Fruit fly (Drosophila melanogaster) whole organism, embryonic: ENCODE results near the gene ppk17.

Experiments
- Asciz ChIP-seq: fragments of 200-800 bp; sonication (Bioruptor generic); optimal IDR thresholded peaks from 2 replicates; lab custom pipeline; 2017; ENCODE audit warnings: missing biosample characterization, mild to moderate bottlenecking, missing genetic modification characterization, missing genetic modification reagents
- Atf-2 ChIP-seq: fragments of 200-800 bp; sonication (Bioruptor generic); optimal IDR thresholded peaks from 2 replicates; lab custom pipeline; 2016; ENCODE audit warnings: missing biosample characterization, missing genetic modification characterization
- CG10209 ChIP-seq: fragments of 200-800 bp; sonication (Bioruptor generic); optimal IDR thresholded peaks from 3 replicates; lab custom pipeline; 2017; ENCODE audit warnings: missing biosample characterization, mild to moderate bottlenecking, missing genetic modification characterization, missing genetic modification reagents
- CG11504 ChIP-seq: fragments of 200-800 bp; sonication (Bioruptor generic); optimal IDR thresholded peaks from 3 replicates; lab custom pipeline; 2019; ENCODE audit warnings: missing biosample characterization, mild to moderate bottlenecking, missing genetic modification characterization, moderate library complexity
- CG12104 ChIP-seq: fragments of 200-800 bp; sonication (Bioruptor generic); optimal IDR thresholded peaks from 3 replicates; lab custom pipeline; 2016; ENCODE audit warnings: missing biosample characterization, missing genetic modification characterization
- CG12299 ChIP-seq: fragments of 200-800 bp; sonication (Bioruptor generic); optimal IDR thresholded peaks from 2 replicates; lab custom pipeline; 2018; ENCODE audit warnings: missing biosample characterization, mild to moderate bottlenecking, missing genetic modification characterization
- CG12391 ChIP-seq: fragments of 200-800 bp; sonication (Bioruptor generic); optimal IDR thresholded peaks from 3 replicates; lab custom pipeline; 2018; ENCODE audit warnings: missing biosample characterization, mild to moderate bottlenecking, missing genetic modification characterization, moderate library complexity
- CG13775 ChIP-seq: fragments of 200-800 bp; sonication (Bioruptor generic); optimal IDR thresholded peaks from 3 replicates; lab custom pipeline; 2017; ENCODE audit warnings: missing biosample characterization, mild to moderate bottlenecking, missing genetic modification characterization
- CG14441 ChIP-seq: fragments of 200-800 bp; sonication (Bioruptor generic); IDR thresholded peaks from 2 replicates; pipeline ENCODE4 v1.3.6; 2022; ENCODE audit warnings: missing biosample characterization, missing genetic modification characterization
- CG14860 ChIP-seq: fragments of 200-800 bp; sonication (Bioruptor generic); IDR thresholded peaks from 3 replicates; pipeline ENCODE4 v1.3.6; 2022; ENCODE audit warnings: missing biosample characterization, missing genetic modification characterization; ENCODE audit not compliant: partially characterized antibody
- CG14965 ChIP-seq: fragments of 200-800 bp; sonication (Bioruptor generic); optimal IDR thresholded peaks from 2 replicates; lab custom pipeline; 2016; ENCODE audit warnings: missing biosample characterization, missing genetic modification characterization, borderline replicate concordance
- CG16815 ChIP-seq: fragments of 200-800 bp; sonication (Bioruptor generic); optimal IDR thresholded peaks from 3 replicates; lab custom pipeline; 2017; ENCODE audit warnings: missing biosample characterization, mild to moderate bottlenecking, missing genetic modification characterization
- CG17186 ChIP-seq: fragments of 200-800 bp; sonication (Bioruptor generic); optimal IDR thresholded peaks from 3 replicates; lab custom pipeline; 2017; ENCODE audit warnings: missing biosample characterization, missing genetic modification reagents, missing genetic modification characterization
- CG30403 ChIP-seq: fragments of 200-800 bp; sonication (Bioruptor generic); optimal IDR thresholded peaks from 3 replicates; lab custom pipeline; 2016; ENCODE audit warnings: missing biosample characterization, missing genetic modification characterization
- CG30431 ChIP-seq: fragments of 200-800 bp; sonication (Bioruptor generic); optimal IDR thresholded peaks from 2 replicates; lab custom pipeline; 2017; ENCODE audit warnings: missing biosample characterization, missing genetic modification characterization
- CG31388 ChIP-seq: fragments of 200-800 bp; sonication (Bioruptor generic); optimal IDR thresholded peaks from 2 replicates; lab custom pipeline; 2016; ENCODE audit warnings: missing biosample characterization, missing genetic modification characterization
- CG32772 ChIP-seq: fragments of 200-800 bp; sonication (Bioruptor generic); IDR thresholded peaks from 2 replicates; pipeline ENCODE4 v1.3.6; 2022; ENCODE audit warnings: missing biosample characterization, missing genetic modification characterization
- CG4328 ChIP-seq: fragments of 200-800 bp; sonication (Bioruptor generic); optimal IDR thresholded peaks from 3 replicates; lab custom pipeline; 2017; ENCODE audit warnings: missing biosample characterization, missing genetic modification reagents, missing genetic modification characterization
- CG4820 ChIP-seq: fragments of 200-800 bp; sonication (Bioruptor generic); optimal IDR thresholded peaks from 3 replicates; lab custom pipeline; 2016; ENCODE audit warnings: missing biosample characterization, missing genetic modification characterization
- CG5245 ChIP-seq: fragments of 200-800 bp; sonication (Bioruptor generic); optimal IDR thresholded peaks from 3 replicates; lab custom pipeline; 2016; ENCODE audit warnings: missing biosample characterization, missing genetic modification characterization
- CG7928 ChIP-seq: fragments of 200-800 bp; sonication (Bioruptor generic); optimal IDR thresholded peaks from 2 replicates; lab custom pipeline; 2017; ENCODE audit warnings: missing biosample characterization, mild to moderate bottlenecking, missing genetic modification characterization
- CG8281 ChIP-seq: fragments of 200-800 bp; sonication (Bioruptor generic); optimal IDR thresholded peaks from 2 replicates; lab custom pipeline; 2018; ENCODE audit warnings: missing biosample characterization, mild to moderate bottlenecking, missing genetic modification characterization, moderate library complexity
- CG9817 ChIP-seq: fragments of 200-800 bp; sonication (Bioruptor generic); optimal IDR thresholded peaks from 2 replicates; lab custom pipeline; 2018; ENCODE audit warnings: missing biosample characterization, mild to moderate bottlenecking, missing genetic modification characterization, moderate library complexity
- Fer3 ChIP-seq: fragments of 200-800 bp; sonication (Bioruptor generic); optimal IDR thresholded peaks from 2 replicates; lab custom pipeline; 2018; ENCODE audit warnings: missing biosample characterization, mild to moderate bottlenecking, missing genetic modification characterization, moderate library complexity
- Sin3A ChIP-seq: fragments of >200 bp; optimal IDR thresholded peaks from 2 replicates; lab custom pipeline; 2018
- Sry-δ ChIP-seq: fragments of 200-800 bp; sonication (Bioruptor generic); optimal IDR thresholded peaks from 2 replicates; lab custom pipeline; 2016; ENCODE audit warnings: missing biosample characterization, missing genetic modification characterization
- TFAM ChIP-seq: fragments of 200-800 bp; sonication (Bioruptor generic); optimal IDR thresholded peaks from 2 replicates; lab custom pipeline; 2017; ENCODE audit warnings: missing biosample characterization, missing genetic modification characterization, inconsistent platforms
- ab ChIP-seq: fragments of 200-800 bp; sonication (Bioruptor generic); optimal IDR thresholded peaks from 2 replicates; lab custom pipeline; 2016; ENCODE audit warnings: missing biosample characterization, missing genetic modification characterization
- ac ChIP-seq: fragments of 200-800 bp; sonication (Bioruptor generic); optimal IDR thresholded peaks from 3 replicates; lab custom pipeline; 2017; ENCODE audit warnings: missing biosample characterization, mild to moderate bottlenecking, missing genetic modification characterization
- aop ChIP-seq: fragments of 200-800 bp; sonication (Bioruptor generic); IDR thresholded peaks from 2 replicates; pipeline ENCODE4 v1.3.6; 2022; ENCODE audit warnings: missing biosample characterization, missing genetic modification characterization
- bcd ChIP-seq: fragments of 200-800 bp; sonication (Bioruptor generic); optimal IDR thresholded peaks from 2 replicates; lab custom pipeline; 2017; ENCODE audit warnings: missing biosample characterization, mild to moderate bottlenecking, missing genetic modification characterization
- chn ChIP-seq: fragments of 200-800 bp; sonication (Bioruptor generic); optimal IDR thresholded peaks from 2 replicates; lab custom pipeline; 2016; ENCODE audit warnings: missing biosample characterization, missing genetic modification characterization
- dati ChIP-seq: fragments of 200-800 bp; sonication (Bioruptor generic); IDR thresholded peaks from 2 replicates; pipeline ENCODE4 v1.3.6; 2022; ENCODE audit warnings: missing biosample characterization, missing genetic modification characterization
- dm ChIP-seq: fragments of 200-800 bp; sonication (Bioruptor generic); optimal IDR thresholded peaks from 3 replicates; lab custom pipeline; 2016; ENCODE audit warnings: missing biosample characterization, missing genetic modification characterization
- dpn ChIP-seq, 2 experiments: fragments of 200-800 bp; sonication (Bioruptor generic); optimal IDR thresholded peaks; 3 replicates each; lab custom pipeline; 2016; ENCODE audit warnings: missing biosample characterization in 2 of 2, missing genetic modification characterization in 2 of 2
- esg ChIP-seq: fragments of 200-800 bp; sonication (Bioruptor generic); conservative IDR thresholded peaks from 2 replicates; pipeline ENCODE4 v1.3.6; 2022; ENCODE audit warnings: missing biosample characterization, missing genetic modification characterization
- fru ChIP-seq: fragments of >200 bp; optimal IDR thresholded peaks from 2 replicates; lab custom pipeline; 2017
- grn ChIP-seq: fragments of 200-800 bp; sonication (Bioruptor generic); optimal IDR thresholded peaks from 3 replicates; lab custom pipeline; 2017; ENCODE audit warnings: missing biosample characterization, missing genetic modification characterization
- gsb-n ChIP-seq: fragments of 200-800 bp; sonication (Bioruptor generic); optimal IDR thresholded peaks from 3 replicates; lab custom pipeline; 2018; ENCODE audit warnings: missing biosample characterization, mild to moderate bottlenecking, missing genetic modification characterization
- ham ChIP-seq: fragments of 200-800 bp; sonication (Bioruptor generic); IDR thresholded peaks from 2 replicates; pipeline ENCODE4 v1.3.6; 2022; ENCODE audit warnings: missing biosample characterization, missing genetic modification characterization
- hb ChIP-seq: fragments of 200-800 bp; sonication (Bioruptor generic); IDR thresholded peaks from 3 replicates; pipeline ENCODE4 v1.3.6; 2022; ENCODE audit warnings: missing biosample characterization, missing genetic modification characterization; ENCODE audit not compliant: partially characterized antibody
- hbn ChIP-seq: fragments of 200-800 bp; sonication (Bioruptor generic); IDR thresholded peaks from 2 replicates; pipeline ENCODE4 v1.3.6; 2022; ENCODE audit warnings: missing biosample characterization, missing genetic modification characterization; ENCODE audit not compliant: partially characterized antibody
- hth ChIP-seq: fragments of >200 bp; optimal IDR thresholded peaks from 2 replicates; lab custom pipeline; 2017; ENCODE audit warnings: inconsistent platforms
- nerfin-1 ChIP-seq: fragments of 200-800 bp; sonication (Bioruptor generic); optimal IDR thresholded peaks from 3 replicates; lab custom pipeline; 2019; ENCODE audit warnings: missing biosample characterization, mild to moderate bottlenecking, missing genetic modification characterization, moderate library complexity
- org-1 ChIP-seq: fragments of 200-800 bp; sonication (Bioruptor generic); optimal IDR thresholded peaks from 2 replicates; lab custom pipeline; 2017; ENCODE audit warnings: missing biosample characterization, missing genetic modification characterization
- schlank ChIP-seq: fragments of 200-800 bp; sonication (Bioruptor generic); optimal IDR thresholded peaks from 2 replicates; lab custom pipeline; 2018; ENCODE audit warnings: missing biosample characterization, mild to moderate bottlenecking, missing genetic modification characterization
- shn ChIP-seq: fragments of 200-800 bp; sonication (Bioruptor generic); optimal IDR thresholded peaks from 3 replicates; lab custom pipeline; 2016; ENCODE audit warnings: missing biosample characterization, missing genetic modification characterization
- sna ChIP-seq: fragments of 200-800 bp; sonication (Bioruptor generic); IDR thresholded peaks from 2 replicates; pipeline ENCODE4 v1.3.6; 2022; ENCODE audit warnings: missing biosample characterization, missing genetic modification characterization; ENCODE audit not compliant: partially characterized antibody
- so ChIP-seq: fragments of 200-800 bp; sonication (Bioruptor generic); IDR thresholded peaks from 3 replicates; pipeline ENCODE4 v1.3.6; 2022; ENCODE audit warnings: missing biosample characterization, missing genetic modification characterization
- stc ChIP-seq: fragments of 200-800 bp; sonication (Bioruptor generic); IDR thresholded peaks from 2 replicates; pipeline ENCODE4 v1.3.6; 2022; ENCODE audit warnings: missing biosample characterization, missing genetic modification characterization
- tgo ChIP-seq: fragments of 200-800 bp; sonication (Bioruptor generic); IDR thresholded peaks from 3 replicates; pipeline ENCODE4 v1.3.6; 2022; ENCODE audit warnings: missing biosample characterization, missing genetic modification characterization
- twi ChIP-seq: fragments of 200-800 bp; optimal IDR thresholded peaks from 2 replicates; lab custom pipeline; 2019; ENCODE audit warnings: missing biosample characterization, mild to moderate bottlenecking, missing genetic modification characterization, moderate library complexity
- vfl ChIP-seq: fragments of 200-800 bp; sonication (Bioruptor generic); optimal IDR thresholded peaks from 2 replicates; lab custom pipeline; 2016; ENCODE audit warnings: missing biosample characterization, missing genetic modification characterization

The ppk17 gene

DNA sequence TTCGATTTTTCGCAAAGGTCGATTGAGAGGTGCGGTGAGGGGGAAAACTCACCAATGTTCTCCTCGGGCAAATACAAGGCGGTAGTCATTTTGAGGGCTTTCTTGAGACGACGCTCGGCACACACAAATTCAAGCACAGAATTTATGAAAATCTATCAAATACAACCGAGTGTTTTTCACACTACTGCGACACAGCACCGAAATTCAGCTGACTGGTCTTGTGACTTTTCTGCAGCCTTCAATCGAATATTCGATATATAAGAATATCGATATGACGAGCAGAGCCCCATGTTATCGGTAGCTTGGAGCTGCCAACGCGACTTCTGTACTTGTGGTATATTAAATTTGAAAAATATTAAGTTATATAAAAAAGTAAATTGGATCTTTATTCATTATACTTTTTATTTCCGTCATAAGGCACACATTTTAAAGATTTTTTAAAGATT, 32.8 kb downstream of the ppk17 start, which contains the start of gene VhaSFD (continued):
- TF ChIP-seq esg (GFP tag; lab: Robert Waterston, UW), result no peak
- no peak for TF ChIP-seq chn
- TF ChIP-seq shn (GFP tag; lab: Kevin White, UChicago), result no peak
- TF ChIP-seq bcd (GFP tag; lab: Kevin White, UChicago), result no peak
- TF ChIP-seq CG8281 (tag; lab: Kevin White, UChicago), result no peak
- no peak for TF ChIP-seq dpn (GFP tag; optimal IDR thresholded peaks at IDR 0.05; lab: Kevin White, UChicago)
- no peak for TF ChIP-seq tgo (GFP tag; lab: Robert Waterston, UW)
- no peak for TF ChIP-seq CG10209 (GFP tag; lab: Kevin White, UChicago)
- no peak for TF ChIP-seq schlank
- TF ChIP-seq ac (GFP tag; lab: Kevin White, UChicago), result no peak
- TF ChIP-seq hth (lab: Kevin White, UChicago), result no peak
- no peak for TF ChIP-seq CG14441 (GFP tag; lab: Robert Waterston, UW)
- no peak for TF ChIP-seq CG16815 (GFP tag; lab: Kevin White, UChicago)
- TF ChIP-seq org-1, result no peak
- no peak for TF ChIP-seq gsb-n (tag; lab: Kevin White, UChicago)
- TF ChIP-seq CG30431, result no peak
- TF ChIP-seq Atf-2 (GFP tag; lab: Kevin White, UChicago), result no peak
- no peak for TF ChIP-seq twi (tag; lab: Kevin White, UChicago)
- TF ChIP-seq CG17186 (GFP tag; lab: Kevin White, UChicago), result no peak
- TF ChIP-seq Asciz, result no peak
- TF ChIP-seq nerfin-1 (tag; lab: Kevin White, UChicago), result peak; percentile 5
- no peak for TF ChIP-seq CG4820 (GFP tag; lab: Kevin White, UChicago)
- TF ChIP-seq Sin3A (lab: Kevin White, UChicago), result no peak
- peak; percentile 71 for TF ChIP-seq sna
- no peak for TF ChIP-seq CG32772 (GFP tag; lab: Robert Waterston, UW)
- TF ChIP-seq Fer3, result no peak
- TF ChIP-seq fru (lab: Kevin White, UChicago), result no peak
- TF ChIP-seq CG13775, result no peak
- TF ChIP-seq TFAM (GFP tag; lab: Kevin White, UChicago), result no peak
- TF ChIP-seq CG12391 (tag; lab: Kevin White, UChicago), result peak; percentile 44
- TF ChIP-seq Sry-δ (GFP tag; lab: Kevin White, UChicago), result peak; percentile 23
- TF ChIP-seq CG14860 (GFP tag; lab: Robert Waterston, UW), result peak; percentile 47; the same call in 2 of the 3 replicates
- TF ChIP-seq CG12299, result no peak
- TF ChIP-seq ab (GFP tag; lab: Kevin White, UChicago), result no peak
- no peak for TF ChIP-seq ham
- no peak for TF ChIP-seq dm (GFP tag; lab: Kevin White, UChicago)
- no peak for TF ChIP-seq CG14965 (GFP tag; lab: Kevin White, UChicago)
- TF ChIP-seq stc, result no peak
- no peak for TF ChIP-seq vfl
- TF ChIP-seq hb, result peak; percentile 50; the same call in 1 of the 3 replicates
- TF ChIP-seq CG12104, result no peak
- TF ChIP-seq CG4328 (GFP tag; lab: Kevin White, UChicago), result peak; percentile 7
- no peak for TF ChIP-seq CG11504 (tag; lab: Kevin White, UChicago)
- TF ChIP-seq grn (GFP tag; lab: Kevin White, UChicago), result no peak
- no peak for TF ChIP-seq CG5245
- no peak for TF ChIP-seq CG7928 (GFP tag; lab: Kevin White, UChicago)
- 0 out of 3 replicates have a peak, but pooled peaks have one; percentile 22 for TF ChIP-seq so (GFP tag; lab: Robert Waterston, UW)
- TF ChIP-seq CG31388, result no peak
- TF ChIP-seq CG9817 (tag; lab: Kevin White, UChicago), result no peak
- TF ChIP-seq dati (GFP tag; lab: Robert Waterston, UW), result no peak
- TF ChIP-seq aop (GFP tag; lab: Robert Waterston, UW), result no peak
- peak; percentile 64 for TF ChIP-seq hbn (GFP tag; lab: Robert Waterston, UW)
- TF ChIP-seq CG30403 (GFP tag; lab: Kevin White, UChicago), result peak; percentile 39
